Fruit fly (Drosophila melanogaster): ENCODE data around the gene CG5849.

dm6 chr3R:21745887-21746286, 6.0 kb downstream of the CG5849 start:
- TF ChIP-seq CG8478 (optimal IDR thresholded peaks at IDR 0.05) (no peak), CTCF (optimal IDR thresholded peaks at IDR 0.05) (no peak)
